Fruit fly (Drosophila melanogaster): Measurements from ENCODE around the gene CG12729.

CG12729 gene

dm6 chrX:5886764-5887555 lies 41.9 kb downstream of the CG12729 start (continued):
- TF ChIP-seq kah (GFP tag; optimal IDR thresholded peaks at IDR 0.05) (no peak), fd64A (GFP tag; optimal IDR thresholded peaks at IDR 0.05) (no peak), CG7745 (tag; optimal IDR thresholded peaks at IDR 0.05) (no peak), eve (GFP tag; optimal IDR thresholded peaks at IDR 0.05) (no peak), CG30431 (GFP tag; optimal IDR thresholded peaks at IDR 0.05) (no peak), run (tag; optimal IDR thresholded peaks at IDR 0.05) (no peak), CG4730 (GFP tag; IDR thresholded peaks at IDR 0.05) (no peak), CG17385 (GFP tag; optimal IDR thresholded peaks at IDR 0.05) (no peak), D19B (GFP tag; optimal IDR thresholded peaks at IDR 0.05) (no peak), CG8089 (GFP tag; optimal IDR thresholded peaks at IDR 0.05) (no peak), CG7556 (GFP tag; optimal IDR thresholded peaks at IDR 0.05) (no peak), ara (GFP tag; IDR thresholded peaks at IDR 0.05) (peak; percentile 60), gsb (GFP tag; IDR thresholded peaks at IDR 0.05) (no peak), zf30C (GFP tag; optimal IDR thresholded peaks at IDR 0.05) (no peak), CG11085 (GFP tag; IDR thresholded peaks at IDR 0.05) (no peak), GATAe (GFP tag; conservative IDR thresholded peaks at IDR 0.05) (no peak), gro (GFP tag; optimal IDR thresholded peaks at IDR 0.05) (no peak), dmrt11E (tag; optimal IDR thresholded peaks at IDR 0.05) (peak; percentile 63), en (GFP tag; optimal IDR thresholded peaks at IDR 0.05) (no peak), C15 (GFP tag; IDR thresholded peaks at IDR 0.05) (no peak), Fer3 (tag; optimal IDR thresholded peaks at IDR 0.05) (no peak), CG18476 (GFP tag; optimal IDR thresholded peaks at IDR 0.05) (no peak), az2 (GFP tag; optimal IDR thresholded peaks at IDR 0.05) (no peak), luna (GFP tag; optimal IDR thresholded peaks at IDR 0.05) (no peak), H2.0 (GFP tag; IDR thresholded peaks at IDR 0.05) (no peak), CG7372 (GFP tag; IDR thresholded peaks at IDR 0.05) (no peak), CG12942 (GFP tag; optimal IDR thresholded peaks at IDR 0.05) (no peak), ac (GFP tag; optimal IDR thresholded peaks at IDR 0.05) (no peak), fd3F (GFP tag; optimal IDR thresholded peaks at IDR 0.05) (no peak), phol (tag; optimal IDR thresholded peaks at IDR 0.05) (peak; percentile 8), CG42726 (GFP tag; IDR thresholded peaks at IDR 0.05; ENCODE audit: partially characterized antibody) (no peak), jigr1 (GFP tag; IDR thresholded peaks at IDR 0.05) (no peak), CG11247 (GFP tag; IDR thresholded peaks at IDR 0.05) (0 out of 2 replicates have a peak, but pooled peaks have one; percentile 25), Hmx (GFP tag; optimal IDR thresholded peaks at IDR 0.05) (no peak), mld (GFP tag; IDR thresholded peaks at IDR 0.05; ENCODE audit: partially characterized antibody) (no peak), Jarid2 (GFP tag; optimal IDR thresholded peaks at IDR 0.05) (no peak), Opbp (GFP tag; IDR thresholded peaks at IDR 0.05; ENCODE audit: partially characterized antibody) (no peak), CG8944 (GFP tag; optimal IDR thresholded peaks at IDR 0.05) (no peak), croc (GFP tag; conservative IDR thresholded peaks at IDR 0.05) (no peak), ato (GFP tag; IDR thresholded peaks at IDR 0.05; ENCODE audit: partially characterized antibody) (no peak), CG4707 (GFP tag; optimal IDR thresholded peaks at IDR 0.05) (no peak), Antp (GFP tag; optimal IDR thresholded peaks at IDR 0.05) (peak; percentile 35), CG6854 (GFP tag; optimal IDR thresholded peaks at IDR 0.05) (no peak), slbo (GFP tag; IDR thresholded peaks at IDR 0.05) (peak; percentile 43; the same call in 1 of the 2 replicates), slou (GFP tag; optimal IDR thresholded peaks at IDR 0.05) (no peak), hkb (optimal IDR thresholded peaks at IDR 0.05) (no peak), hkb (GFP tag; IDR thresholded peaks at IDR 0.05) (0 out of 2 replicates have a peak, but pooled peaks have one; percentile 29), Elba2 (GFP tag; optimal IDR thresholded peaks at IDR 0.05) (no peak), CG8281 (tag; optimal IDR thresholded peaks at IDR 0.05) (no peak), CG32772 (GFP tag; IDR thresholded peaks at IDR 0.05) (peak; percentile 39; the same call in 1 of the 2 replicates)
